Worm (Caenorhabditis elegans): ENCODE measurements around the gene W03F9.11.
A peak's percentile ranks its signal among the peaks of the same experiment; 100 is the strongest.

W03F9.11 gene

DNA sequence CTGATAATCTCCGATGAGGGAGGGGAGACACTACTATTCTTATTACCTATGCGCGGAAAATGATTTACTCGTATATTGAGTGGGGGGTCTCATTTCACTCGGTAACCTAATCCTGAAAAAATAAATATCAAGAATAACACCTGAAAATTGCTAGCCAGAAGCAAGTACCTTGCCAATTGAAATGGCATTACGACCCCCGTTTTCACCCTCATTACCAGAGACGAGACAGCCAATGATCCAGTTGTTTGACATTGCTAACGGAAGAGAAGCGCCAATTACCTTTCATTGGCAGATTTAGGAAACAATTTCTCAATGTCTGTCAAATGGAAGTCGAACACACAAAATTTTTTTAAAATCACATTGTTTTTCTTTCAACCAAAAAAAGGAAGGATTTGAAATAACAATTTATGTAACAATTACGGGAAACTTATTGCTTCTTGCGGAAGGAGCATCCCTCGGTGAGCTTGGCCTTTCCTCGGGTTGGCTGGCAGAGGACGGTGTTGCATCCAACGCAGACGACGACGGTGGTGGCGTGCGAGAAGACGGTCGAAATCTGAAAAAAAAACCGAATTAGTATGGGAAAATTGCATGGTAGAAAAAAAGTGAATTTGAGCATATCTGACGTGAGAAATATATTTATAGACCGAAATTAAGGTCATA is 38.0 kb downstream of the W03F9.11 start (continued):
- no peak for TF ChIP-seq saeg-2 (GFP tag; IDR thresholded peaks at IDR 0.05)
- TF ChIP-seq dmd-6 (GFP tag; IDR thresholded peaks at IDR 0.05): no peak
- no peak for TF ChIP-seq zag-1 (tag; optimal IDR thresholded peaks at IDR 0.05)
- TF ChIP-seq R02D3.7 (tag; optimal IDR thresholded peaks at IDR 0.05): no peak
- no peak; the same call in 1 of the 2 replicates for TF ChIP-seq pha-4 (GFP tag; IDR thresholded peaks at IDR 0.05)
- no peak for TF ChIP-seq pha-4 (tag; optimal IDR thresholded peaks at IDR 0.05)
- no peak for TF ChIP-seq spr-1 (tag; optimal IDR thresholded peaks at IDR 0.05)
- no peak for TF ChIP-seq hif-1 (tag; optimal IDR thresholded peaks at IDR 0.05)
- no peak for TF ChIP-seq mdt-29 (GFP tag; IDR thresholded peaks at IDR 0.05)
- no peak for TF ChIP-seq nhr-237 (tag; optimal IDR thresholded peaks at IDR 0.05)
- no peak for TF ChIP-seq daf-19 (GFP tag; conservative IDR thresholded peaks at IDR 0.05)
- no peak for TF ChIP-seq ceh-32 (tag; optimal IDR thresholded peaks at IDR 0.05; ENCODE audit: poor library complexity)
- TF ChIP-seq lin-29 (GFP tag; IDR thresholded peaks at IDR 0.05): no peak
- TF ChIP-seq madf-5 (GFP tag; IDR thresholded peaks at IDR 0.05): peak in 1 of 2 experiments; percentile 56; a peak in 1 of 4 replicates
- no peak for TF ChIP-seq tag-97 (GFP tag; IDR thresholded peaks at IDR 0.05)
- TF ChIP-seq ceh-28 (tag; optimal IDR thresholded peaks at IDR 0.05): no peak
- TF ChIP-seq dpl-1 (GFP tag; optimal IDR thresholded peaks at IDR 0.05): no peak

DNA sequence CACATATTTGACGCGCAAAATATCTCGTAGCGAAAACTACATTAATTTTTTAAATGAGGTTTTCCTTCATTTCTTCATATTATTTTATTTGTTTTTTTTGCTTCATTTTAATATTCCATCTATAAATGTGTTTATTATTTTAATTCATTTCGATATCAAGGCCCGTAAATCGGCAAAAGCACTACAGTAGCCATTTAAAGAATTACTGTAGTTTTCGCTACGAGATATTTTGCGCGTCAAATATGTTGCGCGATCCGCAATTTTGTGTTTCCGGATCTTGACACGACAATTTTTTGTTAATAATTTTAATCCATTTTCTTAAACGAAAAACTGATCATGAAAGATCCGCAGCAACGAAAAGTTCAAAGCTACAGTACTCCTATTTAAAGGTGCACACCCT is 39.0 kb downstream of the W03F9.11 start:
- TF ChIP-seq mes-2 (tag; optimal IDR thresholded peaks at IDR 0.05; ENCODE audit: poor library complexity, severe bottlenecking) (peak; percentile 3), F37D6.2 (tag; optimal IDR thresholded peaks at IDR 0.05) (no peak), ztf-7 (tag; optimal IDR thresholded peaks at IDR 0.05) (no peak)
